Worm (Caenorhabditis elegans) whole organism, L4 larva: ENCODE results near the gene Y53C12A.7.

Experiments
- F10B5.3 ChIP-seq: sonication (generic microtip); optimal IDR thresholded peaks from 2 replicates; lab custom pipeline; 2016; ENCODE audit warnings: mild to moderate bottlenecking, missing genetic modification characterization, missing compliant biosample characterization
- F37D6.2 ChIP-seq: sonication (generic microtip); optimal IDR thresholded peaks from 2 replicates; lab custom pipeline; 2016; ENCODE audit warnings: mild to moderate bottlenecking, missing genetic modification characterization, missing compliant biosample characterization
- F44E2.7 ChIP-seq: fragments of 200-800 bp; sonication (Bioruptor generic); IDR thresholded peaks from 2 replicates; pipeline ENCODE4 v2.1.2; 2022; ENCODE audit warnings: missing genetic modification characterization, missing compliant biosample characterization
- T26A8.4 ChIP-seq: fragments of 200-800 bp; sonication (Bioruptor generic); IDR thresholded peaks from 2 replicates; pipeline ENCODE4 v1.3.6; 2022; ENCODE audit warnings: missing genetic modification characterization, missing compliant biosample characterization
- Y105C5A.15 ChIP-seq: fragments of 200-800 bp; sonication (Bioruptor generic); IDR thresholded peaks from 2 replicates; pipeline ENCODE4 v1.3.6; 2022; ENCODE audit warnings: missing genetic modification characterization, missing compliant biosample characterization
- Y48G9A.11 ChIP-seq: fragments of 200-800 bp; sonication (Bioruptor generic); IDR thresholded peaks from 2 replicates; pipeline ENCODE4 v1.3.6; 2022; ENCODE audit warnings: missing genetic modification reagents, missing genetic modification characterization, missing compliant biosample characterization
- Y75B8A.6 ChIP-seq: fragments of 200-800 bp; sonication (Bioruptor generic); IDR thresholded peaks from 2 replicates; pipeline ENCODE4 v1.3.6; 2022; ENCODE audit warnings: missing genetic modification reagents, missing genetic modification characterization, missing compliant biosample characterization
- ZK337.2 ChIP-seq: fragments of 200-800 bp; sonication (Bioruptor generic); IDR thresholded peaks from 2 replicates; pipeline ENCODE4 v1.3.6; 2022; ENCODE audit warnings: missing genetic modification reagents, missing genetic modification characterization, missing compliant biosample characterization
- aly-2 ChIP-seq: sonication (generic microtip); optimal IDR thresholded peaks from 2 replicates; lab custom pipeline; 2018; ENCODE audit warnings: missing biosample characterization, missing genetic modification characterization
- ama-1 ChIP-seq: fragments of 150-350 bp; optimal IDR thresholded peaks from 2 replicates; lab custom pipeline; 2014; ENCODE audit warnings: inconsistent platforms, mixed read lengths
- arid-1 ChIP-seq: fragments of 200-800 bp; sonication (Bioruptor generic); conservative IDR thresholded peaks from 2 replicates; pipeline ENCODE4 v1.3.6; 2022; ENCODE audit warnings: missing genetic modification reagents, missing genetic modification characterization, missing compliant biosample characterization
- attf-4 ChIP-seq: sonication (generic microtip); optimal IDR thresholded peaks from 3 replicates; lab custom pipeline; 2017; ENCODE audit warnings: missing biosample characterization, missing genetic modification characterization
- ceh-20 ChIP-seq: fragments of 200-800 bp; sonication (Bioruptor generic); IDR thresholded peaks from 2 replicates; pipeline ENCODE4 v1.3.6; 2022; ENCODE audit warnings: missing genetic modification reagents, missing genetic modification characterization, missing compliant biosample characterization
- ceh-28 ChIP-seq: fragments of 150-350 bp; optimal IDR thresholded peaks from 2 replicates; lab custom pipeline; 2014; ENCODE audit warnings: missing biosample characterization, missing genetic modification reagents, missing genetic modification characterization
- ces-1 ChIP-seq: fragments of 150-350 bp; sonication (generic microtip); optimal IDR thresholded peaks from 4 replicates; lab custom pipeline; 2014; ENCODE audit warnings: missing biosample characterization, missing genetic modification reagents, missing genetic modification characterization
- cey-2 ChIP-seq: sonication (generic microtip); optimal IDR thresholded peaks from 3 replicates; lab custom pipeline; 2017; ENCODE audit warnings: missing genetic modification characterization, mild to moderate bottlenecking, missing compliant biosample characterization, antibody characterized with exemption, borderline replicate concordance; ENCODE audit not compliant: insufficient read depth
- daf-16 ChIP-seq, 3 experiments: sonication (generic microtip); optimal IDR thresholded peaks; 2 replicates each; lab custom pipeline; 2016 to 2017; ENCODE audit warnings: missing genetic modification characterization in 3 of 3, missing genetic modification reagents in 3 of 3, mild to moderate bottlenecking in 2 of 3, missing compliant biosample characterization in 2 of 3, missing biosample characterization in 1 of 3, moderate library complexity in 1 of 3
- daf-19 ChIP-seq: fragments of 200-800 bp; sonication (Bioruptor generic); conservative IDR thresholded peaks from 2 replicates; pipeline ENCODE4 v1.3.6; 2022; ENCODE audit warnings: missing genetic modification characterization, missing compliant biosample characterization
- dmd-6 ChIP-seq: fragments of 200-800 bp; sonication (Bioruptor generic); IDR thresholded peaks from 2 replicates; pipeline ENCODE4 v1.3.6; 2022; ENCODE audit warnings: missing genetic modification reagents, missing genetic modification characterization, missing compliant biosample characterization
- duxl-1 ChIP-seq: sonication (generic microtip); optimal IDR thresholded peaks from 2 replicates; lab custom pipeline; 2016; ENCODE audit warnings: mild to moderate bottlenecking, missing genetic modification characterization, moderate library complexity, missing compliant biosample characterization; ENCODE audit not compliant: poor library complexity
- dve-1 ChIP-seq: sonication (generic microtip); optimal IDR thresholded peaks from 2 replicates; lab custom pipeline; 2017; ENCODE audit warnings: antibody characterized with exemption, mild to moderate bottlenecking, missing genetic modification characterization, missing compliant biosample characterization; ENCODE audit not compliant: insufficient read depth
- hif-1 ChIP-seq, 2 experiments: sonication (generic microtip); optimal IDR thresholded peaks; 2 replicates each; lab custom pipeline; 2016 to 2017; ENCODE audit warnings: missing compliant biosample characterization in 2 of 2, missing genetic modification characterization in 2 of 2, missing genetic modification reagents in 2 of 2, missing genotype in 2 of 2, mild to moderate bottlenecking in 1 of 2
- hlh-11 ChIP-seq: fragments of 200-800 bp; sonication (Bioruptor generic); optimal IDR thresholded peaks from 2 replicates; lab custom pipeline; 2018; ENCODE audit warnings: mild to moderate bottlenecking, missing genetic modification characterization, missing compliant biosample characterization
- hlh-30 ChIP-seq: sonication (generic microtip); optimal IDR thresholded peaks from 2 replicates; lab custom pipeline; 2017; ENCODE audit warnings: antibody characterized with exemption, mild to moderate bottlenecking, missing genetic modification characterization, missing compliant biosample characterization; ENCODE audit not compliant: insufficient read depth
- jun-1 ChIP-seq: fragments of 150-350 bp; optimal IDR thresholded peaks from 2 replicates; lab custom pipeline; 2014; ENCODE audit warnings: missing biosample characterization, missing genetic modification reagents, missing genetic modification characterization
- lim-7 ChIP-seq: fragments of 200-800 bp; sonication (Bioruptor generic); IDR thresholded peaks from 2 replicates; pipeline ENCODE4 v1.3.6; 2022; ENCODE audit warnings: missing genetic modification characterization, missing compliant biosample characterization
- lin-15B ChIP-seq: fragments of 150-350 bp; sonication (generic microtip); optimal IDR thresholded peaks from 3 replicates; lab custom pipeline; 2014; ENCODE audit warnings: missing biosample characterization, missing genetic modification characterization
- lin-29 ChIP-seq: fragments of 200-800 bp; sonication (Bioruptor generic); IDR thresholded peaks from 2 replicates; pipeline ENCODE4 v1.3.6; 2022; ENCODE audit warnings: missing genetic modification reagents, missing genetic modification characterization, missing compliant biosample characterization
- lsy-2 ChIP-seq, 2 experiments: fragments of 150-350 bp in 1 of 2; sonication (generic microtip) in 1 of 2; optimal IDR thresholded peaks; 2 replicates each; lab custom pipeline; 2014 to 2017; ENCODE audit warnings: missing biosample characterization in 2 of 2, missing genetic modification characterization in 2 of 2
- madf-5 ChIP-seq, 2 experiments: fragments of 200-800 bp; sonication (Bioruptor generic); IDR thresholded peaks; 2 replicates each; pipeline ENCODE4 v1.3.6; 2022; ENCODE audit warnings: missing compliant biosample characterization in 2 of 2, missing genetic modification characterization in 2 of 2
- madf-9 ChIP-seq: fragments of 200-800 bp; sonication (Bioruptor generic); conservative IDR thresholded peaks from 2 replicates; pipeline ENCODE4 v1.3.6; 2022; ENCODE audit warnings: missing genetic modification reagents, missing genetic modification characterization, missing compliant biosample characterization
- mdt-29 ChIP-seq: fragments of 200-800 bp; sonication (Bioruptor generic); IDR thresholded peaks from 2 replicates; pipeline ENCODE4 v1.3.6; 2022; ENCODE audit warnings: missing genetic modification reagents, missing genetic modification characterization, missing compliant biosample characterization
- mep-1 ChIP-seq: fragments of 150-350 bp; sonication (generic microtip); optimal IDR thresholded peaks from 3 replicates; lab custom pipeline; 2014; ENCODE audit warnings: missing biosample characterization, missing genetic modification characterization
- mxl-2 ChIP-seq: fragments of 200-800 bp; sonication (Bioruptor generic); conservative IDR thresholded peaks from 2 replicates; pipeline ENCODE4 v1.3.6; 2022; ENCODE audit warnings: missing genetic modification reagents, missing genetic modification characterization, missing compliant biosample characterization
- mxl-3 ChIP-seq: fragments of 200-800 bp; sonication (Bioruptor generic); optimal IDR thresholded peaks from 2 replicates; lab custom pipeline; 2018; ENCODE audit warnings: mild to moderate bottlenecking, missing genetic modification characterization, missing compliant biosample characterization
- nhr-102 ChIP-seq: sonication (generic microtip); optimal IDR thresholded peaks from 2 replicates; lab custom pipeline; 2016; ENCODE audit warnings: mild to moderate bottlenecking, missing genetic modification characterization, moderate library complexity, missing compliant biosample characterization
- nhr-111 ChIP-seq: fragments of 200-800 bp; sonication (Bioruptor generic); optimal IDR thresholded peaks from 2 replicates; lab custom pipeline; 2018; ENCODE audit warnings: mild to moderate bottlenecking, missing genetic modification characterization, missing compliant biosample characterization
- nhr-42 ChIP-seq: fragments of 200-800 bp; sonication (Bioruptor generic); IDR thresholded peaks from 2 replicates; pipeline ENCODE4 v1.3.6; 2022; ENCODE audit warnings: missing genetic modification characterization, missing compliant biosample characterization
- nhr-76 ChIP-seq: fragments of 150-350 bp; optimal IDR thresholded peaks from 2 replicates; lab custom pipeline; 2014; ENCODE audit warnings: missing biosample characterization, missing genetic modification characterization
- pha-4 ChIP-seq, 2 experiments: fragments of 150-350 bp in 1 of 2; fragments of 200-800 bp in 1 of 2; sonication (Bioruptor generic) in 1 of 2; IDR thresholded peaks in 1 of 2; optimal IDR thresholded peaks in 1 of 2; 2 replicates each; pipeline versions ENCODE4 v1.3.6 to Lab custom; 2014 to 2022; ENCODE audit warnings: missing genetic modification characterization in 2 of 2, missing genetic modification reagents in 2 of 2, missing biosample characterization in 1 of 2, missing compliant biosample characterization in 1 of 2
- php-3 ChIP-seq: fragments of 200-800 bp; sonication (Bioruptor generic); IDR thresholded peaks from 2 replicates; pipeline ENCODE4 v1.3.6; 2022; ENCODE audit warnings: missing genetic modification reagents, missing genetic modification characterization, missing compliant biosample characterization
- pqm-1 ChIP-seq: sonication (generic microtip); optimal IDR thresholded peaks from 2 replicates; lab custom pipeline; 2017; ENCODE audit warnings: missing biosample characterization, missing genetic modification characterization
- snpc-1.2 ChIP-seq: fragments of 200-800 bp; sonication (Bioruptor generic); IDR thresholded peaks from 2 replicates; pipeline ENCODE4 v1.3.6; 2022; ENCODE audit warnings: missing genetic modification reagents, missing genetic modification characterization, missing compliant biosample characterization
- spr-1 ChIP-seq: sonication (generic microtip); optimal IDR thresholded peaks from 2 replicates; lab custom pipeline; 2016; ENCODE audit warnings: mild to moderate bottlenecking, missing genetic modification characterization, missing compliant biosample characterization
- unc-130 ChIP-seq: sonication (generic microtip); optimal IDR thresholded peaks from 2 replicates; lab custom pipeline; 2016; ENCODE audit warnings: missing genetic modification reagents, missing genetic modification characterization, missing compliant biosample characterization
- unc-39 ChIP-seq: sonication (generic microtip); optimal IDR thresholded peaks from 2 replicates; lab custom pipeline; 2017; ENCODE audit warnings: missing biosample characterization, missing genetic modification characterization
- vab-7 ChIP-seq: fragments of 200-800 bp; sonication (Bioruptor generic); IDR thresholded peaks from 2 replicates; pipeline ENCODE4 v1.3.6; 2022; ENCODE audit warnings: missing genetic modification reagents, missing genetic modification characterization, missing compliant biosample characterization
- zfp-3 ChIP-seq: fragments of 200-800 bp; sonication (Bioruptor generic); conservative IDR thresholded peaks from 2 replicates; pipeline ENCODE4 v1.3.6; 2022; ENCODE audit warnings: missing genetic modification reagents, missing genetic modification characterization, missing compliant biosample characterization

Gene Y53C12A.7

ce11 chrII:9716417-9717039, 16.2 kb downstream of the Y53C12A.7 start, which contains the start of gene wee-1.3 (continued):
- TF ChIP-seq hif-1 (tag; optimal IDR thresholded peaks at IDR 0.05; lab: Kevin White, UChicago) (peak in 1 of 2 experiments; percentile 29), hlh-30 (tag; lab: Kevin White, UChicago) (peak; percentile 73), unc-130 (GFP tag; lab: Kevin White, UChicago) (peak; percentile 55), F37D6.2 (tag; lab: Kevin White, UChicago) (peak; percentile 2), ceh-28 (tag; lab: Kevin White, UChicago) (no peak), dve-1 (tag; lab: Kevin White, UChicago) (peak; percentile 72), jun-1 (tag; lab: Kevin White, UChicago) (no peak), madf-9 (GFP tag; lab: Robert Waterston, UW) (no peak), zfp-3 (no peak), lin-29 (no peak), spr-1 (tag; lab: Kevin White, UChicago) (peak; percentile 12), ZK337.2 (GFP tag; lab: Robert Waterston, UW) (no peak), ceh-20 (no peak), Y48G9A.11 (GFP tag; lab: Robert Waterston, UW) (peak; percentile 22; the same call in 1 of the 2 replicates), dmd-6 (peak; percentile 53), T26A8.4 (GFP tag; lab: Robert Waterston, UW) (no peak), Y105C5A.15 (no peak), mdt-29 (GFP tag; lab: Robert Waterston, UW) (no peak), duxl-1 (tag; lab: Kevin White, UChicago) (no peak), cey-2 (tag; lab: Kevin White, UChicago) (no peak), unc-39 (tag; lab: Kevin White, UChicago) (no peak), snpc-1.2 (no peak), pqm-1 (tag; lab: Kevin White, UChicago) (no peak), pha-4 (GFP tag; IDR thresholded peaks at IDR 0.05; lab: Robert Waterston, UW) (no peak), pha-4 (tag; optimal IDR thresholded peaks at IDR 0.05; lab: Kevin White, UChicago) (peak; percentile 82), Y75B8A.6 (no peak), lin-15B (tag; lab: Kevin White, UChicago) (no peak), vab-7 (GFP tag; lab: Robert Waterston, UW) (no peak), madf-5 (GFP tag; IDR thresholded peaks at IDR 0.05; lab: Robert Waterston, UW) (no peak), daf-19 (no peak), arid-1 (GFP tag; lab: Robert Waterston, UW) (0 out of 2 replicates have a peak, but pooled peaks have one; percentile 18), attf-4 (tag; lab: Kevin White, UChicago) (no peak), php-3 (GFP tag; lab: Robert Waterston, UW) (no peak), nhr-76 (tag; lab: Kevin White, UChicago) (no peak), mxl-3 (no peak), mxl-2 (GFP tag; lab: Robert Waterston, UW) (no peak), nhr-111 (GFP tag; lab: Kevin White, UChicago) (no peak), lsy-2 (tag; optimal IDR thresholded peaks at IDR 0.05; lab: Kevin White, UChicago) (peak; percentile 30 to 94), nhr-42 (no peak), daf-16 (GFP tag; optimal IDR thresholded peaks at IDR 0.05; lab: Kevin White, UChicago) (no peak), daf-16 (tag; optimal IDR thresholded peaks at IDR 0.05; lab: Kevin White, UChicago) (no peak), hlh-11 (tag; lab: Kevin White, UChicago) (peak; percentile 57), ces-1 (GFP tag; lab: Kevin White, UChicago) (no peak), nhr-102 (peak; percentile 8), ama-1 (lab: Kevin White, UChicago) (no peak), lim-7 (GFP tag; lab: Robert Waterston, UW) (no peak), F10B5.3 (tag; lab: Kevin White, UChicago) (no peak), mep-1 (tag; lab: Kevin White, UChicago) (peak; percentile 71), F44E2.7 (GFP tag; lab: Robert Waterston, UW) (no peak), aly-2 (tag; lab: Kevin White, UChicago) (no peak)
